Fruit fly (Drosophila melanogaster) whole organism, embryonic: Measurements from ENCODE around the gene CG13896.
A peak's percentile ranks its signal among the peaks of the same experiment; 100 is the strongest.

Experiments used
- Atf3 ChIP-seq: fragments of 200-800 bp; sonication (Bioruptor generic); optimal IDR thresholded peaks from 3 replicates; lab custom pipeline; 2016; ENCODE audit warnings: missing biosample characterization, missing genetic modification characterization
- BEAF-32 ChIP-seq: fragments of 200-800 bp; sonication (Bioruptor generic); optimal IDR thresholded peaks from 3 replicates; lab custom pipeline; 2017; ENCODE audit warnings: missing biosample characterization, missing genetic modification characterization, mild to moderate bottlenecking, moderate library complexity, missing genetic modification reagents
- Bgb ChIP-seq: fragments of 200-800 bp; sonication (Bioruptor generic); IDR thresholded peaks from 2 replicates; pipeline ENCODE4 v1.3.6; 2022; ENCODE audit warnings: missing biosample characterization, missing genetic modification characterization; ENCODE audit not compliant: partially characterized antibody
- Blimp-1 ChIP-seq: fragments of 200-800 bp; sonication (Bioruptor generic); optimal IDR thresholded peaks from 3 replicates; lab custom pipeline; 2018; ENCODE audit warnings: missing biosample characterization, missing genetic modification characterization, mild to moderate bottlenecking, moderate library complexity, missing genetic modification reagents
- CG10431 ChIP-seq: fragments of 200-800 bp; sonication (Bioruptor generic); optimal IDR thresholded peaks from 3 replicates; lab custom pipeline; 2018; ENCODE audit warnings: missing biosample characterization, mild to moderate bottlenecking, missing genetic modification characterization
- CG12391 ChIP-seq: fragments of 200-800 bp; sonication (Bioruptor generic); optimal IDR thresholded peaks from 3 replicates; lab custom pipeline; 2018; ENCODE audit warnings: missing biosample characterization, mild to moderate bottlenecking, missing genetic modification characterization, moderate library complexity
- CG12659 ChIP-seq: fragments of 200-800 bp; sonication (Bioruptor generic); optimal IDR thresholded peaks from 3 replicates; lab custom pipeline; 2017; ENCODE audit warnings: mild to moderate bottlenecking, missing biosample characterization, missing genetic modification reagents, missing genetic modification characterization
- CG16863 ChIP-seq: fragments of 200-800 bp; sonication (Bioruptor generic); optimal IDR thresholded peaks from 3 replicates; lab custom pipeline; 2016; ENCODE audit warnings: missing biosample characterization, missing genetic modification characterization
- CG2116 ChIP-seq: fragments of 200-800 bp; sonication (Bioruptor generic); optimal IDR thresholded peaks from 3 replicates; lab custom pipeline; 2018; ENCODE audit warnings: missing biosample characterization, mild to moderate bottlenecking, missing genetic modification characterization
- CG2120 ChIP-seq: fragments of 200-800 bp; sonication (Bioruptor generic); optimal IDR thresholded peaks from 3 replicates; lab custom pipeline; 2016; ENCODE audit warnings: missing biosample characterization, missing genetic modification characterization
- CG2712 ChIP-seq: fragments of 200-800 bp; optimal IDR thresholded peaks from 3 replicates; lab custom pipeline; 2019; ENCODE audit warnings: missing biosample characterization, mild to moderate bottlenecking, missing genetic modification characterization, moderate library complexity
- CG32532 ChIP-seq: fragments of 200-800 bp; sonication (Bioruptor generic); IDR thresholded peaks from 2 replicates; pipeline ENCODE4 v1.3.6; 2022; ENCODE audit warnings: missing biosample characterization, missing genetic modification characterization
- CG3407 ChIP-seq: fragments of 200-800 bp; sonication (Bioruptor generic); optimal IDR thresholded peaks from 2 replicates; lab custom pipeline; 2018; ENCODE audit warnings: missing biosample characterization, mild to moderate bottlenecking, missing genetic modification characterization
- Deaf1 ChIP-seq: fragments of 200-800 bp; optimal IDR thresholded peaks from 3 replicates; lab custom pipeline; 2019; ENCODE audit warnings: missing biosample characterization, mild to moderate bottlenecking, missing genetic modification characterization, moderate library complexity
- Dek ChIP-seq: fragments of 200-800 bp; sonication (Bioruptor generic); optimal IDR thresholded peaks from 3 replicates; lab custom pipeline; 2019; ENCODE audit warnings: missing biosample characterization, mild to moderate bottlenecking, missing genetic modification characterization, moderate library complexity
- Doc3 ChIP-seq: fragments of 200-800 bp; sonication (Bioruptor generic); IDR thresholded peaks from 3 replicates; pipeline ENCODE4 v1.3.6; 2022; ENCODE audit warnings: missing biosample characterization, missing genetic modification characterization; ENCODE audit not compliant: partially characterized antibody
- Dref ChIP-seq: fragments of 200-800 bp; sonication (Bioruptor generic); IDR thresholded peaks from 2 replicates; pipeline ENCODE4 v1.3.6; 2022; ENCODE audit warnings: missing biosample characterization, missing genetic modification characterization
- HmgZ ChIP-seq: fragments of 200-800 bp; sonication (Bioruptor generic); optimal IDR thresholded peaks from 2 replicates; lab custom pipeline; 2018; ENCODE audit warnings: missing biosample characterization, mild to moderate bottlenecking, missing genetic modification characterization
- Hmr ChIP-seq: fragments of 200-800 bp; sonication (Bioruptor generic); optimal IDR thresholded peaks from 3 replicates; lab custom pipeline; 2017; ENCODE audit warnings: mild to moderate bottlenecking, missing biosample characterization, missing genetic modification reagents, missing genetic modification characterization
- Hsf ChIP-seq: fragments of 200-800 bp; sonication (Bioruptor generic); optimal IDR thresholded peaks from 3 replicates; lab custom pipeline; 2016; ENCODE audit warnings: missing biosample characterization, missing genetic modification characterization
- MESR4 ChIP-seq: fragments of 200-800 bp; sonication (Bioruptor generic); optimal IDR thresholded peaks from 2 replicates; lab custom pipeline; 2018; ENCODE audit warnings: missing biosample characterization, mild to moderate bottlenecking, missing genetic modification characterization, moderate library complexity
- Med ChIP-seq: fragments of 200-800 bp; sonication (Bioruptor generic); peaks from one replicate; lab custom pipeline; 2016; ENCODE audit warnings: missing biosample characterization, missing genetic modification characterization, mild to moderate bottlenecking, inconsistent platforms, moderate library complexity
- Mes4 ChIP-seq: fragments of 200-800 bp; sonication (Bioruptor generic); optimal IDR thresholded peaks from 2 replicates; lab custom pipeline; 2016; ENCODE audit warnings: missing biosample characterization, missing genetic modification characterization
- bbx ChIP-seq: fragments of 200-800 bp; sonication (Bioruptor generic); IDR thresholded peaks from 2 replicates; pipeline ENCODE4 v1.3.6; 2022; ENCODE audit warnings: missing biosample characterization, missing genetic modification characterization; ENCODE audit not compliant: partially characterized antibody
- bigmax ChIP-seq: fragments of 200-800 bp; sonication (Bioruptor generic); optimal IDR thresholded peaks from 2 replicates; lab custom pipeline; 2018; ENCODE audit warnings: missing biosample characterization, mild to moderate bottlenecking, missing genetic modification characterization
- dan ChIP-seq: fragments of 200-800 bp; sonication (Bioruptor generic); IDR thresholded peaks from 2 replicates; pipeline ENCODE4 v1.3.6; 2022; ENCODE audit warnings: missing biosample characterization, missing genetic modification characterization
- emc ChIP-seq: fragments of 200-800 bp; sonication (Bioruptor generic); optimal IDR thresholded peaks from 2 replicates; lab custom pipeline; 2016; ENCODE audit warnings: missing biosample characterization, missing genetic modification characterization
- en ChIP-seq: fragments of 200-800 bp; sonication (Bioruptor generic); optimal IDR thresholded peaks from 2 replicates; lab custom pipeline; 2016; ENCODE audit warnings: missing biosample characterization, missing genetic modification characterization
- grn ChIP-seq: fragments of 200-800 bp; sonication (Bioruptor generic); optimal IDR thresholded peaks from 3 replicates; lab custom pipeline; 2017; ENCODE audit warnings: missing biosample characterization, missing genetic modification characterization
- insv ChIP-seq, 2 experiments: fragments of 200-800 bp; sonication (Bioruptor generic); optimal IDR thresholded peaks; 3 replicates each; lab custom pipeline; 2016 to 2018; ENCODE audit warnings: missing biosample characterization in 2 of 2, missing genetic modification characterization in 2 of 2
- maf-S ChIP-seq: fragments of 200-800 bp; sonication (Bioruptor generic); optimal IDR thresholded peaks from 2 replicates; lab custom pipeline; 2016; ENCODE audit warnings: missing biosample characterization, missing genetic modification characterization
- nerfin-1 ChIP-seq: fragments of 200-800 bp; sonication (Bioruptor generic); optimal IDR thresholded peaks from 3 replicates; lab custom pipeline; 2019; ENCODE audit warnings: missing biosample characterization, mild to moderate bottlenecking, missing genetic modification characterization, moderate library complexity
- nerfin-2 ChIP-seq: fragments of 200-800 bp; sonication (Bioruptor generic); IDR thresholded peaks from 2 replicates; pipeline ENCODE4 v1.3.6; 2022; ENCODE audit warnings: missing biosample characterization, missing genetic modification characterization; ENCODE audit not compliant: partially characterized antibody
- nmo ChIP-seq: fragments of 200-800 bp; sonication (Bioruptor generic); optimal IDR thresholded peaks from 2 replicates; lab custom pipeline; 2018; ENCODE audit warnings: missing biosample characterization, mild to moderate bottlenecking, missing genetic modification characterization, moderate library complexity
- phol ChIP-seq: fragments of 200-800 bp; sonication (Bioruptor generic); optimal IDR thresholded peaks from 3 replicates; lab custom pipeline; 2018; ENCODE audit warnings: missing biosample characterization, mild to moderate bottlenecking, missing genetic modification characterization, moderate library complexity
- pros ChIP-seq: fragments of 200-800 bp; sonication (Bioruptor generic); optimal IDR thresholded peaks from 3 replicates; lab custom pipeline; 2019; ENCODE audit warnings: missing biosample characterization, mild to moderate bottlenecking, missing genetic modification characterization, moderate library complexity
- sim ChIP-seq: fragments of 200-800 bp; sonication (Bioruptor generic); IDR thresholded peaks from 2 replicates; pipeline ENCODE4 v1.3.6; 2022; ENCODE audit warnings: missing biosample characterization, missing genetic modification characterization
- sna ChIP-seq: fragments of 200-800 bp; sonication (Bioruptor generic); IDR thresholded peaks from 2 replicates; pipeline ENCODE4 v1.3.6; 2022; ENCODE audit warnings: missing biosample characterization, missing genetic modification characterization; ENCODE audit not compliant: partially characterized antibody
- stwl ChIP-seq: fragments of 200-800 bp; sonication (Bioruptor generic); optimal IDR thresholded peaks from 3 replicates; lab custom pipeline; 2018; ENCODE audit warnings: missing biosample characterization, mild to moderate bottlenecking, missing genetic modification characterization, moderate library complexity
- tin ChIP-seq: fragments of 200-800 bp; sonication (Bioruptor generic); optimal IDR thresholded peaks from 3 replicates; lab custom pipeline; 2016; ENCODE audit warnings: missing biosample characterization, missing genetic modification characterization

CG13896 gene

dm6 chr3L:692699-693098 is 19.0 kb downstream of the CG13896 start, which contains the start of gene Vti1a (continued):
- no peak for TF ChIP-seq emc
- TF ChIP-seq CG2116 (GFP tag; lab: Kevin White, UChicago), result peak; percentile 47
- TF ChIP-seq CG32532, result no peak
- peak; percentile 34 for TF ChIP-seq bigmax (GFP tag; lab: Kevin White, UChicago)
- no peak for TF ChIP-seq Hsf (GFP tag; lab: Kevin White, UChicago)
- peak; percentile 34 for TF ChIP-seq BEAF-32 (GFP tag; lab: Kevin White, UChicago)
- peak; percentile 59 for TF ChIP-seq Med (GFP tag; lab: Kevin White, UChicago)
- TF ChIP-seq Deaf1 (tag; lab: Kevin White, UChicago), result peak; percentile 9
- TF ChIP-seq dan (GFP tag; lab: Robert Waterston, UW), result no peak
- no peak for TF ChIP-seq nerfin-2
- peak; percentile 44; the same call in 1 of the 2 replicates for TF ChIP-seq Dref (GFP tag; lab: Robert Waterston, UW)
- no peak for TF ChIP-seq sim
- TF ChIP-seq HmgZ, result peak; percentile 33
- no peak for TF ChIP-seq Blimp-1 (GFP tag; lab: Kevin White, UChicago)
- peak; percentile 65; the same call in 1 of the 2 replicates for TF ChIP-seq bbx
- peak; percentile 98 for TF ChIP-seq stwl (tag; lab: Kevin White, UChicago)
- TF ChIP-seq Doc3, result peak; percentile 40; the same call in 1 of the 3 replicates
- TF ChIP-seq CG2712, result peak; percentile 39
- no peak for TF ChIP-seq CG16863 (GFP tag; lab: Kevin White, UChicago)
- no peak for TF ChIP-seq pros (GFP tag; lab: Kevin White, UChicago)
- no peak for TF ChIP-seq en (GFP tag; lab: Kevin White, UChicago)
- TF ChIP-seq nerfin-1 (tag; lab: Kevin White, UChicago), result no peak
- peak; percentile 46; the same call in 1 of the 2 replicates for TF ChIP-seq Bgb (GFP tag; lab: Robert Waterston, UW)
- peak; percentile 71 for TF ChIP-seq MESR4 (GFP tag; lab: Kevin White, UChicago)
- TF ChIP-seq CG12659 (GFP tag; lab: Kevin White, UChicago), result peak; percentile 34
- TF ChIP-seq Atf3 (GFP tag; lab: Kevin White, UChicago), result no peak
- no peak for TF ChIP-seq Dek
- TF ChIP-seq Mes4 (GFP tag; lab: Kevin White, UChicago), result no peak
- TF ChIP-seq insv (GFP tag; optimal IDR thresholded peaks at IDR 0.05; lab: Kevin White, UChicago), result peak in 1 of 2 experiments; percentile 14
- TF ChIP-seq CG12391 (tag; lab: Kevin White, UChicago), result peak; percentile 16
- TF ChIP-seq sna, result peak; percentile 40; the same call in 1 of the 2 replicates
- no peak for TF ChIP-seq maf-S (GFP tag; lab: Kevin White, UChicago)
- TF ChIP-seq nmo (GFP tag; lab: Kevin White, UChicago), result peak; percentile 45
- TF ChIP-seq tin (GFP tag; lab: Kevin White, UChicago), result no peak
- peak; percentile 27 for TF ChIP-seq Hmr
- peak; percentile 37 for TF ChIP-seq CG10431 (GFP tag; lab: Kevin White, UChicago)
- no peak for TF ChIP-seq CG3407 (GFP tag; lab: Kevin White, UChicago)
- TF ChIP-seq CG2120 (GFP tag; lab: Kevin White, UChicago), result no peak
- TF ChIP-seq grn, result peak; percentile 32
- peak; percentile 38 for TF ChIP-seq phol
